Fruit fly (Drosophila melanogaster) whole organism, prepupa: ENCODE measurements around the gene CG31627.

Experiments
- CG10631 ChIP-seq: fragments of 200-800 bp; sonication (Bioruptor generic); optimal IDR thresholded peaks from 2 replicates; lab custom pipeline; 2016; ENCODE audit warnings: missing biosample characterization, missing genetic modification characterization
- CG10669 ChIP-seq: fragments of 200-800 bp; sonication (Bioruptor generic); optimal IDR thresholded peaks from 3 replicates; lab custom pipeline; 2018; ENCODE audit warnings: missing biosample characterization, mild to moderate bottlenecking, missing genetic modification characterization, moderate library complexity
- CG11294 ChIP-seq: fragments of 200-800 bp; sonication (Bioruptor generic); IDR thresholded peaks from 2 replicates; pipeline ENCODE4 v1.3.6; 2022; ENCODE audit warnings: missing biosample characterization, missing genetic modification characterization
- CG11762 ChIP-seq: fragments of 200-800 bp; sonication (Bioruptor generic); optimal IDR thresholded peaks from 3 replicates; lab custom pipeline; 2016; ENCODE audit warnings: missing biosample characterization, missing genetic modification characterization; ENCODE audit not compliant: insufficient read depth
- CG11902 ChIP-seq: fragments of 200-800 bp; sonication (Bioruptor generic); optimal IDR thresholded peaks from 3 replicates; lab custom pipeline; 2016; ENCODE audit warnings: missing biosample characterization, missing genetic modification characterization
- CG15336 ChIP-seq: fragments of 200-800 bp; sonication (Bioruptor generic); IDR thresholded peaks from 2 replicates; pipeline ENCODE4 v1.3.6; 2022; ENCODE audit warnings: missing biosample characterization, missing genetic modification characterization
- CG1621 ChIP-seq: fragments of 200-800 bp; sonication (Bioruptor generic); optimal IDR thresholded peaks from 3 replicates; lab custom pipeline; 2018; ENCODE audit warnings: missing biosample characterization, mild to moderate bottlenecking, missing genetic modification characterization
- CG16779 ChIP-seq: fragments of 200-800 bp; sonication (Bioruptor generic); optimal IDR thresholded peaks from 3 replicates; lab custom pipeline; 2017; ENCODE audit warnings: missing biosample characterization, mild to moderate bottlenecking, missing genetic modification characterization
- CG3032 ChIP-seq: fragments of 200-800 bp; optimal IDR thresholded peaks from 2 replicates; lab custom pipeline; 2019; ENCODE audit warnings: missing biosample characterization, mild to moderate bottlenecking, missing genetic modification characterization, moderate library complexity
- CG31627 ChIP-seq: fragments of 200-800 bp; sonication (Bioruptor generic); optimal IDR thresholded peaks from 3 replicates; lab custom pipeline; 2016; ENCODE audit warnings: missing biosample characterization, missing genetic modification characterization
- CG32006 ChIP-seq: fragments of 200-800 bp; sonication (Bioruptor generic); optimal IDR thresholded peaks from 3 replicates; lab custom pipeline; 2017; ENCODE audit warnings: missing biosample characterization, mild to moderate bottlenecking, missing genetic modification characterization
- CG34406 ChIP-seq: fragments of 200-800 bp; sonication (Bioruptor generic); optimal IDR thresholded peaks from 3 replicates; lab custom pipeline; 2016; ENCODE audit warnings: missing biosample characterization, missing genetic modification characterization
- CG3919 ChIP-seq: fragments of 200-800 bp; sonication (Bioruptor generic); optimal IDR thresholded peaks from 3 replicates; lab custom pipeline; 2016; ENCODE audit warnings: missing biosample characterization, missing genetic modification characterization
- CG4318 ChIP-seq: fragments of 200-800 bp; sonication (Bioruptor generic); optimal IDR thresholded peaks from 3 replicates; lab custom pipeline; 2017; ENCODE audit warnings: missing biosample characterization, mild to moderate bottlenecking, missing genetic modification characterization
- CG6163 ChIP-seq: fragments of 200-800 bp; sonication (Bioruptor generic); IDR thresholded peaks from 3 replicates; pipeline ENCODE4 v1.3.6; 2022; ENCODE audit warnings: missing biosample characterization, missing genetic modification characterization
- CG6276 ChIP-seq: fragments of 200-800 bp; sonication (Bioruptor generic); optimal IDR thresholded peaks from 2 replicates; lab custom pipeline; 2017; ENCODE audit warnings: missing biosample characterization, mild to moderate bottlenecking, missing genetic modification characterization
- CG6792 ChIP-seq: fragments of 200-800 bp; sonication (Bioruptor generic); optimal IDR thresholded peaks from 3 replicates; lab custom pipeline; 2016; ENCODE audit warnings: missing biosample characterization, missing genetic modification characterization
- CG6808 ChIP-seq: fragments of 200-800 bp; sonication (Bioruptor generic); optimal IDR thresholded peaks from 3 replicates; lab custom pipeline; 2017; ENCODE audit warnings: missing biosample characterization, missing genetic modification characterization, mild to moderate bottlenecking, moderate library complexity, missing genetic modification reagents
- CG8119 ChIP-seq: fragments of 200-800 bp; sonication (Bioruptor generic); IDR thresholded peaks from 3 replicates; pipeline ENCODE4 v1.3.6; 2022; ENCODE audit warnings: missing biosample characterization, missing genetic modification characterization
- CG8319 ChIP-seq: fragments of 200-800 bp; sonication (Bioruptor generic); optimal IDR thresholded peaks from 3 replicates; lab custom pipeline; 2016; ENCODE audit warnings: missing biosample characterization, missing genetic modification characterization
- CG8632 ChIP-seq: fragments of 200-800 bp; sonication (Bioruptor generic); optimal IDR thresholded peaks from 3 replicates; lab custom pipeline; 2016; ENCODE audit warnings: missing biosample characterization, missing genetic modification characterization
- Eip75B ChIP-seq: fragments of 200-800 bp; sonication (Bioruptor generic); optimal IDR thresholded peaks from 3 replicates; lab custom pipeline; 2016; ENCODE audit warnings: missing biosample characterization, missing genetic modification characterization
- Eip93F ChIP-seq: fragments of 200-800 bp; sonication (Bioruptor generic); optimal IDR thresholded peaks from 2 replicates; lab custom pipeline; 2016; ENCODE audit warnings: missing biosample characterization, mild to moderate bottlenecking, missing genetic modification characterization
- Ets21C ChIP-seq: fragments of 200-800 bp; sonication (Bioruptor generic); optimal IDR thresholded peaks from 3 replicates; lab custom pipeline; 2016; ENCODE audit warnings: missing biosample characterization, missing genetic modification characterization
- Ets96B ChIP-seq: fragments of 200-800 bp; optimal IDR thresholded peaks from 2 replicates; lab custom pipeline; 2019; ENCODE audit warnings: missing biosample characterization, mild to moderate bottlenecking, missing genetic modification characterization, moderate library complexity
- Gug ChIP-seq: fragments of 200-800 bp; sonication (Bioruptor generic); IDR thresholded peaks from 2 replicates; pipeline ENCODE4 v1.3.6; 2022; ENCODE audit warnings: missing biosample characterization, missing genetic modification characterization
- Hr38 ChIP-seq: sonication (Bioruptor generic); optimal IDR thresholded peaks from 2 replicates; lab custom pipeline; 2016; ENCODE audit warnings: missing biosample characterization, missing genetic modification characterization
- Hr39 ChIP-seq: fragments of 200-800 bp; sonication (Bioruptor generic); optimal IDR thresholded peaks from 2 replicates; lab custom pipeline; 2016; ENCODE audit warnings: missing biosample characterization, missing genetic modification characterization
- Hr4 ChIP-seq: fragments of 200-800 bp; sonication (Bioruptor generic); optimal IDR thresholded peaks from 3 replicates; lab custom pipeline; 2016; ENCODE audit warnings: missing biosample characterization, missing genetic modification characterization
- Lpt ChIP-seq: fragments of 200-800 bp; sonication (Bioruptor generic); optimal IDR thresholded peaks from 3 replicates; lab custom pipeline; 2016; ENCODE audit warnings: missing biosample characterization, missing genetic modification characterization
- OdsH ChIP-seq: fragments of 200-800 bp; sonication (Bioruptor generic); optimal IDR thresholded peaks from 3 replicates; lab custom pipeline; 2016; ENCODE audit warnings: missing biosample characterization, missing genetic modification characterization
- Smox ChIP-seq: fragments of 200-800 bp; sonication (Bioruptor generic); optimal IDR thresholded peaks from 3 replicates; lab custom pipeline; 2016; ENCODE audit warnings: missing biosample characterization, missing genetic modification characterization
- Sox102F ChIP-seq: fragments of 200-800 bp; sonication (Bioruptor generic); optimal IDR thresholded peaks from 2 replicates; lab custom pipeline; 2016; ENCODE audit warnings: missing biosample characterization, mild to moderate bottlenecking, missing genetic modification characterization
- Sox14 ChIP-seq: fragments of 200-800 bp; sonication (Bioruptor generic); optimal IDR thresholded peaks from 3 replicates; lab custom pipeline; 2016; ENCODE audit warnings: missing biosample characterization, missing genetic modification characterization
- Sox15 ChIP-seq: fragments of 200-800 bp; sonication (Bioruptor generic); optimal IDR thresholded peaks from 3 replicates; lab custom pipeline; 2016; ENCODE audit warnings: missing biosample characterization, missing genetic modification characterization
- achi ChIP-seq: fragments of 200-800 bp; sonication (Bioruptor generic); optimal IDR thresholded peaks from 3 replicates; lab custom pipeline; 2016; ENCODE audit warnings: missing biosample characterization, missing genetic modification characterization
- acj6 ChIP-seq: fragments of 200-800 bp; sonication (Bioruptor generic); optimal IDR thresholded peaks from 3 replicates; lab custom pipeline; 2016; ENCODE audit warnings: missing biosample characterization, missing genetic modification characterization
- cyc ChIP-seq: fragments of 200-800 bp; sonication (Bioruptor generic); optimal IDR thresholded peaks from 3 replicates; lab custom pipeline; 2016; ENCODE audit warnings: missing biosample characterization, missing genetic modification characterization
- dac ChIP-seq: fragments of 200-800 bp; sonication (Bioruptor generic); optimal IDR thresholded peaks from 2 replicates; lab custom pipeline; 2017; ENCODE audit warnings: missing biosample characterization, mild to moderate bottlenecking, missing genetic modification characterization
- dsx ChIP-seq: fragments of 200-800 bp; optimal IDR thresholded peaks from 3 replicates; lab custom pipeline; 2019; ENCODE audit warnings: missing biosample characterization, mild to moderate bottlenecking, missing genetic modification characterization, moderate library complexity; ENCODE audit not compliant: poor library complexity, severe bottlenecking
- eg ChIP-seq: fragments of 200-800 bp; sonication (Bioruptor generic); IDR thresholded peaks from 3 replicates; pipeline ENCODE4 v1.3.6; 2022; ENCODE audit warnings: missing biosample characterization, missing genetic modification characterization
- esn ChIP-seq: fragments of 200-800 bp; sonication (Bioruptor generic); optimal IDR thresholded peaks from 2 replicates; lab custom pipeline; 2016; ENCODE audit warnings: missing biosample characterization, mild to moderate bottlenecking, missing genetic modification characterization, moderate library complexity
- fd59A ChIP-seq: fragments of 200-800 bp; sonication (Bioruptor generic); optimal IDR thresholded peaks from 2 replicates; lab custom pipeline; 2017; ENCODE audit warnings: missing biosample characterization, mild to moderate bottlenecking, missing genetic modification characterization, missing genetic modification reagents
- fkh ChIP-seq: fragments of 200-800 bp; sonication (Bioruptor generic); optimal IDR thresholded peaks from 3 replicates; lab custom pipeline; 2017; ENCODE audit warnings: missing biosample characterization, mild to moderate bottlenecking, missing genetic modification characterization, moderate library complexity
- lz ChIP-seq: fragments of 200-800 bp; sonication (Bioruptor generic); optimal IDR thresholded peaks from 3 replicates; lab custom pipeline; 2016; ENCODE audit warnings: missing biosample characterization, missing genetic modification characterization
- net ChIP-seq: fragments of 200-800 bp; sonication (Bioruptor generic); optimal IDR thresholded peaks from 3 replicates; lab custom pipeline; 2016; ENCODE audit warnings: missing biosample characterization, missing genetic modification characterization
- spab ChIP-seq: fragments of 200-800 bp; sonication (Bioruptor generic); optimal IDR thresholded peaks from 2 replicates; lab custom pipeline; 2017; ENCODE audit warnings: missing biosample characterization, mild to moderate bottlenecking, missing genetic modification characterization, missing genetic modification reagents
- ss ChIP-seq, 2 experiments: fragments of 200-800 bp; sonication (Bioruptor generic); optimal IDR thresholded peaks; 2 replicates in 1 of 2; 3 replicates in 1 of 2; lab custom pipeline; 2017 to 2018; ENCODE audit warnings: mild to moderate bottlenecking in 2 of 2, missing biosample characterization in 2 of 2, missing genetic modification characterization in 2 of 2, moderate library complexity in 1 of 2
- svp ChIP-seq: fragments of 200-800 bp; sonication (Bioruptor generic); peaks from one replicate; lab custom pipeline; 2016; ENCODE audit warnings: missing biosample characterization, missing genetic modification characterization
- topi ChIP-seq: fragments of 200-800 bp; sonication (Bioruptor generic); optimal IDR thresholded peaks from 3 replicates; lab custom pipeline; 2016; ENCODE audit warnings: missing biosample characterization, missing genetic modification characterization
- vri ChIP-seq: fragments of 200-800 bp; sonication (Bioruptor generic); optimal IDR thresholded peaks from 3 replicates; lab custom pipeline; 2016; ENCODE audit warnings: missing biosample characterization, mild to moderate bottlenecking, missing genetic modification characterization

The CG31627 gene

dm6 chr2L:21206193-21206592, 33.2 kb downstream of the CG31627 start, which contains the start of gene clumsy:
Gene clumsy, plus strand, starts transcription at chr2L:21206493.
- TF ChIP-seq CG11294 = no peak
- no peak for TF ChIP-seq Sox14
- TF ChIP-seq Hr39 = no peak
- no peak for TF ChIP-seq Lpt (GFP tag; lab: Kevin White, UChicago)
- no peak for TF ChIP-seq net (GFP tag; lab: Kevin White, UChicago)
- no peak for TF ChIP-seq acj6 (GFP tag; lab: Kevin White, UChicago)
- TF ChIP-seq fd59A (GFP tag; lab: Kevin White, UChicago) = no peak

- TF ChIP-seq CG11902 (GFP tag; lab: Kevin White, UChicago) = no peak
- TF ChIP-seq Eip93F (GFP tag; lab: Kevin White, UChicago) = no peak
- TF ChIP-seq CG10631 (GFP tag; lab: Kevin White, UChicago) = no peak
- TF ChIP-seq CG3032 (tag; lab: Kevin White, UChicago) = no peak
- no peak for TF ChIP-seq Sox15 (GFP tag; lab: Kevin White, UChicago)
- no peak for TF ChIP-seq CG32006 (GFP tag; lab: Kevin White, UChicago)
- no peak for TF ChIP-seq CG8319 (GFP tag; lab: Kevin White, UChicago)
- no peak for TF ChIP-seq Hr39
- TF ChIP-seq CG16779 (tag; lab: Kevin White, UChicago) = no peak
- no peak for TF ChIP-seq Hr4 (GFP tag; lab: Kevin White, UChicago)
- TF ChIP-seq CG34406 = no peak
- peak; percentile 65 for TF ChIP-seq cyc (GFP tag; lab: Kevin White, UChicago)
- no peak for TF ChIP-seq CG8119
- no peak for TF ChIP-seq Ets21C
- TF ChIP-seq CG10669 = no peak
- TF ChIP-seq OdsH = peak; percentile 39
- no peak for TF ChIP-seq achi (GFP tag; lab: Kevin White, UChicago)
- TF ChIP-seq CG8632 (GFP tag; lab: Kevin White, UChicago) = no peak
- peak; percentile 62 for TF ChIP-seq CG1621 (tag; lab: Kevin White, UChicago)
- TF ChIP-seq spab (GFP tag; lab: Kevin White, UChicago) = no peak
- TF ChIP-seq ss (GFP tag; optimal IDR thresholded peaks at IDR 0.05; lab: Kevin White, UChicago) = no peak
- peak; percentile 88 for TF ChIP-seq svp
- no peak for TF ChIP-seq eg
- TF ChIP-seq Eip75B (GFP tag; lab: Kevin White, UChicago) = peak; percentile 58
- 0 out of 3 replicates have a peak, but pooled peaks have one; percentile 39 for TF ChIP-seq CG6163
- TF ChIP-seq CG3919 (GFP tag; lab: Kevin White, UChicago) = peak; percentile 63
- peak; percentile 62 for TF ChIP-seq Smox (GFP tag; lab: Kevin White, UChicago)
- TF ChIP-seq esn (GFP tag; lab: Kevin White, UChicago) = peak; percentile 68
- no peak for TF ChIP-seq net (GFP tag; lab: Kevin White, UChicago)
- TF ChIP-seq CG31627 (GFP tag; lab: Kevin White, UChicago) = peak; percentile 49
- peak; percentile 63 for TF ChIP-seq topi (GFP tag; lab: Kevin White, UChicago)
- peak; percentile 14 for TF ChIP-seq CG6792 (GFP tag; lab: Kevin White, UChicago)
- no peak for TF ChIP-seq CG11294
- TF ChIP-seq CG6808 (GFP tag; lab: Kevin White, UChicago) = no peak
- TF ChIP-seq Ets96B (tag; lab: Kevin White, UChicago) = peak; percentile 30
- TF ChIP-seq Lpt (GFP tag; lab: Kevin White, UChicago) = no peak
- TF ChIP-seq vri (GFP tag; lab: Kevin White, UChicago) = peak; percentile 59
- no peak for TF ChIP-seq CG11762 (GFP tag; lab: Kevin White, UChicago)
- no peak for TF ChIP-seq dsx (GFP tag; lab: Kevin White, UChicago)
- no peak for TF ChIP-seq CG15336 (GFP tag; lab: Robert Waterston, UW)
- TF ChIP-seq Gug = no peak
- peak; percentile 48 for TF ChIP-seq Sox102F (GFP tag; lab: Kevin White, UChicago)
- TF ChIP-seq CG4318 = no peak
- TF ChIP-seq dac (GFP tag; lab: Kevin White, UChicago) = no peak
- TF ChIP-seq Hr38 (GFP tag; lab: Kevin White, UChicago) = no peak
- no peak for TF ChIP-seq CG6276
- TF ChIP-seq fkh = no peak
- TF ChIP-seq lz (GFP tag; lab: Kevin White, UChicago) = peak; percentile 48
These were observed 41.9 kb downstream of the CG31627 start for dm6 chr2L:21214961-21215362.
